Fruit fly (Drosophila melanogaster) whole organism, pupa: ENCODE measurements around the gene CG9265.

Experiments used
- CG14655 ChIP-seq: fragments of 200-800 bp; sonication (Bioruptor generic); optimal IDR thresholded peaks from 3 replicates; lab custom pipeline; 2017; ENCODE audit warnings: mild to moderate bottlenecking, missing biosample characterization, missing genetic modification reagents, missing genetic modification characterization
- CG17806 ChIP-seq: fragments of 200-800 bp; sonication (Bioruptor generic); optimal IDR thresholded peaks from 2 replicates; lab custom pipeline; 2018; ENCODE audit warnings: missing biosample characterization, mild to moderate bottlenecking, missing genetic modification characterization, moderate library complexity
- CG32121 ChIP-seq: fragments of 200-800 bp; sonication (Bioruptor generic); IDR thresholded peaks from 2 replicates; pipeline ENCODE4 v1.3.6; 2022; ENCODE audit warnings: missing biosample characterization, missing genetic modification characterization
- CG4496 ChIP-seq: fragments of 200-800 bp; sonication (Bioruptor generic); IDR thresholded peaks from 3 replicates; pipeline ENCODE4 v1.3.6; 2022; ENCODE audit warnings: missing biosample characterization, missing genetic modification characterization
- CG8159 ChIP-seq: fragments of 200-800 bp; sonication (Bioruptor generic); optimal IDR thresholded peaks from 3 replicates; lab custom pipeline; 2018; ENCODE audit warnings: missing biosample characterization, mild to moderate bottlenecking, missing genetic modification characterization, moderate library complexity
- Pif1B ChIP-seq: fragments of 200-800 bp; sonication (Bioruptor generic); optimal IDR thresholded peaks from 3 replicates; lab custom pipeline; 2016; ENCODE audit warnings: missing biosample characterization, missing genetic modification characterization
- Snoo ChIP-seq: fragments of 200-800 bp; sonication (Bioruptor generic); optimal IDR thresholded peaks from 3 replicates; lab custom pipeline; 2017; ENCODE audit warnings: missing biosample characterization, mild to moderate bottlenecking, missing genetic modification characterization, inconsistent platforms
- fd96Ca ChIP-seq: fragments of 200-800 bp; sonication (Bioruptor generic); IDR thresholded peaks from 3 replicates; pipeline ENCODE4 v1.3.6; 2022; ENCODE audit warnings: missing biosample characterization, missing genetic modification characterization
- gl ChIP-seq: fragments of 200-800 bp; sonication (Bioruptor generic); optimal IDR thresholded peaks from 2 replicates; lab custom pipeline; 2018; ENCODE audit warnings: missing biosample characterization, mild to moderate bottlenecking, missing genetic modification characterization
- rn ChIP-seq: fragments of 200-800 bp; sonication (Bioruptor generic); IDR thresholded peaks from 2 replicates; pipeline ENCODE4 v1.3.6; 2022; ENCODE audit warnings: missing biosample characterization, missing genetic modification characterization

- TF ChIP-seq fd96Ca (GFP tag; lab: Robert Waterston, UW) (no peak), Pif1B (no peak), CG17806 (tag; lab: Kevin White, UChicago) (no peak), CG32121 (GFP tag; lab: Robert Waterston, UW) (no peak), CG14655 (GFP tag; lab: Kevin White, UChicago) (no peak), CG4496 (no peak), rn (GFP tag; lab: Robert Waterston, UW) (no peak), CG8159 (tag; lab: Kevin White, UChicago) (no peak), Snoo (tag; lab: Kevin White, UChicago) (no peak), gl (tag; lab: Kevin White, UChicago) (no peak)
These were observed 47.2 kb downstream of the CG9265 start for dm6 chr2L:21024006-21024687.
